Worm (Caenorhabditis elegans): ENCODE results near the gene srbc-5.

Gene srbc-5

DNA sequence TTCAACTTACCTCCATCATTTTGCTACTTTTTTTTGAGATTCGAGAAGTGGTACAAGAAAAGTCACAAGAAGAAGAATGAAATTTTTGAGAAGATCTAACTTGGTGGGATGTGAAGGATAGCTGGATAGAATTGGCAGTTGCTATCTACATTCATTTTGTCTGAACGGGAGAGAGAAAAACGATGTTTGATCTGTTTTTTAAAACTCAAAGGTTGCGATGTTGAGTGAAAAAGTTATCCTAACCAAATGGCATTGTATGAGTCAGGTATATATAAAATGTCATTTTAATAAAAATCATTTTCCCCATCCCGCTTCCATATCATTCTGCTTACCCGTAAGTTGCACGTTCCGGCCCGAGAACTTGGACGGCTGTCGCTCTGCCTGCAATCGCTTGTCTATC, 29.1 kb downstream of the srbc-5 start, which contains the start of gene F35F10.6:
Gene F35F10.6 (minus strand): TSS at position 101 of the 400 bp plus-strand sequence.
- TF ChIP-seq alr-1 (tag; optimal IDR thresholded peaks at IDR 0.05; ENCODE audit: borderline replicate concordance): no peak
- TF ChIP-seq nhr-19 (GFP tag; conservative IDR thresholded peaks at IDR 0.05): no peak
- no peak for TF ChIP-seq nhr-77 (tag; optimal IDR thresholded peaks at IDR 0.05)
- TF ChIP-seq C34B4.2 (tag; optimal IDR thresholded peaks at IDR 0.05): no peak
- no peak for TF ChIP-seq jun-1 (tag; optimal IDR thresholded peaks at IDR 0.05)
- TF ChIP-seq hlh-17 (GFP tag; optimal IDR thresholded peaks at IDR 0.05; ENCODE audit: borderline replicate concordance): no peak
- TF ChIP-seq ceh-8 (GFP tag; optimal IDR thresholded peaks at IDR 0.05): no peak
- TF ChIP-seq vab-15 (tag; optimal IDR thresholded peaks at IDR 0.05): no peak
- no peak for TF ChIP-seq elt-3 (tag; optimal IDR thresholded peaks at IDR 0.05)
- TF ChIP-seq efl-1 (optimal IDR thresholded peaks at IDR 0.05): no peak
- no peak for TF ChIP-seq efl-1 (GFP tag; optimal IDR thresholded peaks at IDR 0.05 in 1 of 2)
- TF ChIP-seq pag-3 (tag; optimal IDR thresholded peaks at IDR 0.05; ENCODE audit: borderline replicate concordance, insufficient read depth): no peak
- no peak for TF ChIP-seq egl-27 (tag; optimal IDR thresholded peaks at IDR 0.05)
- TF ChIP-seq nhr-237 (tag; optimal IDR thresholded peaks at IDR 0.05): no peak
- TF ChIP-seq elt-2 (tag; optimal IDR thresholded peaks at IDR 0.05): no peak

DNA sequence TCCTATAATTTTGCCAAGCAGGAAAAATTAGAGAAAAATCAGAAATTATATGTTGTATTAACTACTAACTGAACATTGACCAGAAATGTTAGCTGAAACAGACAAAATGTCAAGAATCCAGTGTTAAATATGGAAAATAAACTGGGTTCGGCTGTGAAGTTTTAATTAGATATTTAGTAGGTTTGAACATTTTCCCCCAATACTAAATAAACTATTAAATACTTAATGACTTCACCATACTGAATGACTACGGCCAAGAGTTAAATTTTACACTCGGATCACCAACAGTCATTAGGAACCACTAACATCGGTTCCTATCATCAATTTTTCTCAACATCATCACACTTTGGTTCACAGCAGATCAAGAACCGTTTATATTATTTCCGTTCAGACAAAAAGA, 35.2 kb downstream of the srbc-5 start:
- TF ChIP-seq ztf-11 (tag; optimal IDR thresholded peaks at IDR 0.05) (no peak), aly-2 (tag; optimal IDR thresholded peaks at IDR 0.05) (no peak), aha-1 (tag; optimal IDR thresholded peaks at IDR 0.05) (no peak), fkh-10 (GFP tag; optimal IDR thresholded peaks at IDR 0.05) (no peak), egl-13 (tag; optimal IDR thresholded peaks at IDR 0.05) (no peak), lin-13 (GFP tag; optimal IDR thresholded peaks at IDR 0.05) (no peak), irx-1 (tag; optimal IDR thresholded peaks at IDR 0.05) (no peak), jun-1 (tag; optimal IDR thresholded peaks at IDR 0.05) (no peak), efl-1 (optimal IDR thresholded peaks at IDR 0.05) (no peak), efl-1 (GFP tag; optimal IDR thresholded peaks at IDR 0.05 in 1 of 2) (no peak), tlp-1 (tag; optimal IDR thresholded peaks at IDR 0.05) (no peak), ceh-63 (GFP tag; optimal IDR thresholded peaks at IDR 0.05) (no peak), hlh-17 (GFP tag; optimal IDR thresholded peaks at IDR 0.05; ENCODE audit: borderline replicate concordance) (no peak), zag-1 (tag; optimal IDR thresholded peaks at IDR 0.05) (no peak), nhr-90 (tag; optimal IDR thresholded peaks at IDR 0.05; ENCODE audit: poor library complexity) (no peak), lin-14 (GFP tag; optimal IDR thresholded peaks at IDR 0.05) (no peak), elt-2 (tag; optimal IDR thresholded peaks at IDR 0.05) (no peak), xbp-1 (tag; optimal IDR thresholded peaks at IDR 0.05) (no peak), isw-1 (GFP tag; IDR thresholded peaks at IDR 0.05) (no peak), tbx-2 (tag; optimal IDR thresholded peaks at IDR 0.05) (no peak)

DNA sequence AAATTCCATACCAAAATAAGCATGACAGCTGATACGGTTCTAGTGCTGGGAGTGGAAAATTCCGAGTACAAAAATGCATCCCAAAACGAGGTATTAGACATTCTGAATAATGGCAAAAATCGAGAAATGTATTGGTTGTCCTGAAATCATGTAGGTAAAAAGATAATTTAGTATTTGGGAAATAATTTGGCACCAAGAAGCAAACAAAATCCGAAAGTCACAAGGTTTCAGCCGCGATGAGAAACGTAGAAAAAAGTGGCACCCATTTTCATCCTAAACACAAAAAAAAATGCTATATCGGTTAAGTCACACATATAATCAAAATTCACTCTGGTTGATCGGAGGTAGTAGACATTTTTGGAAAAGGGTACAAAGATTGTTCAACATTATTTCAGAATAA, 37.6 kb downstream of the srbc-5 start, which contains the start of gene srx-122:
Gene srx-122 (minus strand): TSS at position 101 of the 400 bp plus-strand sequence.
- TF ChIP-seq aly-2 (tag; optimal IDR thresholded peaks at IDR 0.05) (no peak), nhr-85 (tag) (no peak), ztf-4 (tag; optimal IDR thresholded peaks at IDR 0.05) (no peak), sox-4 (tag; optimal IDR thresholded peaks at IDR 0.05) (no peak)

DNA sequence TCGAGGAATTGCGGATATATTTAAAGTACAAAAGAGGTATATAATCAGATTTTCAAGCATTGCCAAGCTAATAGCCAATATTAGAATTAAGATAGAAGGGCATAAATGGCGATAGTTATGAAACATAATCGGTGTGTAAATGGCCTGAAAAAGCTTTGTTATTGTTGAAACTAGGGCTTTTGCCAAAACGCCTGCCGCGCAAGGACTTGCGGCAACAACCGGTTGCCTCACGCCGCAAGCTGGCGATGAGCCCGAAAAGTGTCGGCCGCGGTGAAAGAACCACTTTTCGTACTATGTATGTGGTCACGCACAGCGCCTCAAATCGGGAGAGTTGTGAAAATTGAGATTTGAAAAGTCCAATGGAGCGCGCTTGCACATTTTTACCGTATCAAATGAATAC, 39.3 kb downstream of the srbc-5 start:
- TF ChIP-seq grh-1 (GFP tag; IDR thresholded peaks at IDR 0.05) (no peak), nhr-85 (tag) (no peak), zip-4 (GFP tag; optimal IDR thresholded peaks at IDR 0.05) (no peak), nhr-77 (tag; optimal IDR thresholded peaks at IDR 0.05) (no peak), unc-30 (tag; optimal IDR thresholded peaks at IDR 0.05) (no peak), lin-14 (GFP tag; optimal IDR thresholded peaks at IDR 0.05) (no peak), hlh-17 (GFP tag; optimal IDR thresholded peaks at IDR 0.05; ENCODE audit: borderline replicate concordance) (no peak), snpc-4 (tag; optimal IDR thresholded peaks at IDR 0.05) (no peak), ztf-4 (tag; optimal IDR thresholded peaks at IDR 0.05) (no peak), ztf-11 (tag; optimal IDR thresholded peaks at IDR 0.05) (no peak), sptf-1 (tag; optimal IDR thresholded peaks at IDR 0.05) (no peak), alr-1 (tag; optimal IDR thresholded peaks at IDR 0.05; ENCODE audit: borderline replicate concordance) (no peak), lsy-2 (tag; optimal IDR thresholded peaks at IDR 0.05) (no peak), pag-3 (tag; optimal IDR thresholded peaks at IDR 0.05; ENCODE audit: borderline replicate concordance, insufficient read depth) (no peak), sup-37 (GFP tag; optimal IDR thresholded peaks at IDR 0.05) (no peak), lin-39 (tag; optimal IDR thresholded peaks at IDR 0.05) (no peak), efl-3 (GFP tag; optimal IDR thresholded peaks at IDR 0.05) (no peak), nhr-76 (tag; optimal IDR thresholded peaks at IDR 0.05) (no peak)
